Worm (Caenorhabditis elegans) whole organism, L4/young adult: ENCODE data around the gene F45F2.11.

Experiments
- W03F9.2 ChIP-seq: fragments of 150-350 bp; optimal IDR thresholded peaks from 2 replicates; lab custom pipeline; 2014; ENCODE audit warnings: missing biosample characterization, missing genetic modification characterization
- dao-5 ChIP-seq: sonication (generic microtip); optimal IDR thresholded peaks from 2 replicates; lab custom pipeline; 2016; ENCODE audit warnings: missing genotype, missing genetic modification characterization, moderate library complexity, missing compliant biosample characterization
- him-1 ChIP-seq: sonication (generic microtip); optimal IDR thresholded peaks from 2 replicates; lab custom pipeline; 2016; ENCODE audit warnings: missing genotype, missing genetic modification reagents, missing genetic modification characterization, missing compliant biosample characterization

ce11 chrV:8560916-8561315 is 40.2 kb upstream of the F45F2.11 start, which contains the start of gene acr-16:
- TF ChIP-seq W03F9.2 (tag; lab: Kevin White, UChicago) (no peak), dao-5 (no peak), him-1 (no peak)
